Worm (Caenorhabditis elegans) whole organism, late embryonic: ENCODE measurements around the gene F02C12.2.

Experiments used
- F13H6.1 ChIP-seq: sonication (generic microtip); optimal IDR thresholded peaks from 2 replicates; lab custom pipeline; 2016; ENCODE audit warnings: missing genetic modification characterization, missing compliant biosample characterization
- fkh-10 ChIP-seq: fragments of 150-350 bp; optimal IDR thresholded peaks from 2 replicates; lab custom pipeline; 2014; ENCODE audit warnings: missing biosample characterization, missing genetic modification reagents, missing genetic modification characterization
- hlh-6 ChIP-seq: sonication (generic microtip); optimal IDR thresholded peaks from 2 replicates; lab custom pipeline; 2016; ENCODE audit warnings: missing genotype, missing genetic modification characterization, missing compliant biosample characterization
- nhr-232 ChIP-seq: sonication (generic microtip); optimal IDR thresholded peaks from 2 replicates; lab custom pipeline; 2016; ENCODE audit warnings: missing genetic modification characterization, missing compliant biosample characterization
- pha-4 ChIP-seq: fragments of 150-350 bp; optimal IDR thresholded peaks from 2 replicates; lab custom pipeline; 2018; ENCODE audit warnings: missing biosample characterization, missing genetic modification reagents, missing genetic modification characterization
- sdc-2 ChIP-seq: sonication (generic microtip); optimal IDR thresholded peaks from 2 replicates; lab custom pipeline; 2016; ENCODE audit warnings: missing genotype, missing genetic modification characterization, missing compliant biosample characterization

DNA sequence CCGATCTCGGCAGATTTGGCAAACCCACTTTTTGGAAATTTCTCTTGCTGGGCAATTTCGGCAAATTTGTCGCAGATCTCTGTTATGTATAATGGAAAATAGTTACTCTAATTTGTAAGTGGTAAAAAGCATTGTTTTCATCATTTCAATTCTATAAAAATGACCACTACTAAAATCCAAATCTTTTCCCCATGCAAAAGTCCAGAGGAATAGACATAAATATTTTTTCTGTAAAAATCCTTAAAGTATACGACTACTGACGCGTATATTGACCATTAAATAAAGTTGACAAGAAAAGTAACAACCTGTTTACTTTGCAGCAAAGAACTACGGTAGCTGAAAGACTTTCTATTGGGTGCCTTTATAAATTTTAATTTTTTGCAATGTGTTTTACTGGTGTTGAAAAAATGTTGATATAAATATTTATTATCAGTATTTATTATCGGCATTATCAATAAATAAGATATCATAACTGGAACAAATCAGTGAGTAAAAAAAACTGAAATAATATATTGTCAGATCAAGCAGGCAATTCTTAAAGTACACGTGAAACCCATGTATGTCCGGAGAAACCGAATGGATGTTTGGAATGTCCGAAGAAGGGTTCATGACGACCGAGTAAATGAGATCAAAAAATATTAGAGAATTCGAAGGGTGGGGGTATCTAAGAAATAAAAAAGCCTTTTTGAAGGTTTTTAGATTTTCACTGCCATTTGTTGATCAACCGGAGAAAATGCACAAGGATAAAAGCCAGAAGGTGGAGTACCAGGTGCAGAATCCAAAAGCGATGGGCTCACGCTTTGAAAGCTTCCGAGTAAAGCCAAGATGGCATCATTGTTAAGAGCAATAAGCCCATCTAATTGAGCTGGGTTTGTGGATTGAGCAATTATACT, 49.6 kb downstream of the F02C12.2 start:
- TF ChIP-seq hlh-6 (tag; lab: Kevin White, UChicago): no peak
- no peak for TF ChIP-seq pha-4 (tag; lab: Kevin White, UChicago)
- TF ChIP-seq nhr-232 (tag; lab: Kevin White, UChicago): no peak
- no peak for TF ChIP-seq sdc-2
- TF ChIP-seq fkh-10: no peak
- TF ChIP-seq F13H6.1 (tag; lab: Kevin White, UChicago): no peak
